Worm (Caenorhabditis elegans) whole organism, late embryonic: ENCODE measurements around the gene F25B3.2.

ENCODE experiments used
- C08G9.2 ChIP-seq: sonication (generic microtip); optimal IDR thresholded peaks from 2 replicates; lab custom pipeline; 2016; ENCODE audit warnings: mild to moderate bottlenecking, missing genetic modification characterization, moderate library complexity, missing compliant biosample characterization
- C38D4.7 ChIP-seq: fragments of 200-800 bp; sonication (Bioruptor generic); optimal IDR thresholded peaks from 2 replicates; lab custom pipeline; 2018; ENCODE audit warnings: mild to moderate bottlenecking, missing genetic modification characterization, moderate library complexity, missing compliant biosample characterization
- F13H6.1 ChIP-seq: sonication (generic microtip); optimal IDR thresholded peaks from 2 replicates; lab custom pipeline; 2016; ENCODE audit warnings: missing genetic modification characterization, missing compliant biosample characterization
- K09A11.1 ChIP-seq: sonication (generic microtip); optimal IDR thresholded peaks from 2 replicates; lab custom pipeline; 2017; ENCODE audit warnings: antibody characterized with exemption, mild to moderate bottlenecking, missing genetic modification characterization, missing compliant biosample characterization; ENCODE audit not compliant: insufficient read depth
- ama-1 ChIP-seq: fragments of 150-350 bp; optimal IDR thresholded peaks from 2 replicates; lab custom pipeline; 2014
- ceh-19 ChIP-seq: fragments of 200-800 bp; sonication (Bioruptor generic); optimal IDR thresholded peaks from 2 replicates; lab custom pipeline; 2018; ENCODE audit warnings: mild to moderate bottlenecking, missing genetic modification characterization, missing compliant biosample characterization
- ceh-22 ChIP-seq: sonication (generic microtip); optimal IDR thresholded peaks from 2 replicates; lab custom pipeline; 2017; ENCODE audit warnings: missing biosample characterization, missing genetic modification characterization
- ceh-31 ChIP-seq: sonication (generic microtip); optimal IDR thresholded peaks from 2 replicates; lab custom pipeline; 2016; ENCODE audit warnings: missing genetic modification characterization, missing compliant biosample characterization
- ceh-45 ChIP-seq: fragments of 200-800 bp; sonication (Bioruptor generic); IDR thresholded peaks from 2 replicates; pipeline ENCODE4 v1.3.6; 2022; ENCODE audit warnings: missing genetic modification reagents, missing genetic modification characterization, missing compliant biosample characterization
- ceh-48 ChIP-seq: sonication (generic microtip); optimal IDR thresholded peaks from 2 replicates; lab custom pipeline; 2016; ENCODE audit warnings: missing genetic modification characterization, inconsistent platforms, missing compliant biosample characterization
- ceh-9 ChIP-seq: sonication (generic microtip); optimal IDR thresholded peaks from 2 replicates; lab custom pipeline; 2016; ENCODE audit warnings: mild to moderate bottlenecking, missing genetic modification characterization, inconsistent platforms, missing compliant biosample characterization
- elt-4 ChIP-seq: sonication (generic microtip); optimal IDR thresholded peaks from 2 replicates; lab custom pipeline; 2016; ENCODE audit warnings: missing genetic modification characterization, missing compliant biosample characterization
- eyg-1 ChIP-seq: sonication (generic microtip); optimal IDR thresholded peaks from 2 replicates; lab custom pipeline; 2016; ENCODE audit warnings: missing genotype, missing genetic modification characterization, missing compliant biosample characterization
- fax-1 ChIP-seq: sonication (generic microtip); optimal IDR thresholded peaks from 2 replicates; lab custom pipeline; 2016; ENCODE audit warnings: missing genotype, missing genetic modification characterization, missing compliant biosample characterization
- fkh-10 ChIP-seq: fragments of 150-350 bp; optimal IDR thresholded peaks from 2 replicates; lab custom pipeline; 2014; ENCODE audit warnings: missing biosample characterization, missing genetic modification reagents, missing genetic modification characterization
- hlh-15 ChIP-seq: sonication (generic microtip); optimal IDR thresholded peaks from 2 replicates; lab custom pipeline; 2016; ENCODE audit warnings: missing genetic modification characterization, missing compliant biosample characterization
- hlh-30 ChIP-seq: sonication (generic microtip); optimal IDR thresholded peaks from 2 replicates; lab custom pipeline; 2017; ENCODE audit warnings: antibody characterized with exemption, missing genetic modification characterization, missing compliant biosample characterization; ENCODE audit not compliant: insufficient read depth
- hlh-6 ChIP-seq: sonication (generic microtip); optimal IDR thresholded peaks from 2 replicates; lab custom pipeline; 2016; ENCODE audit warnings: missing genotype, missing genetic modification characterization, missing compliant biosample characterization
- hlh-8 ChIP-seq: sonication (generic microtip); optimal IDR thresholded peaks from 2 replicates; lab custom pipeline; 2016; ENCODE audit warnings: missing genotype, missing genetic modification characterization, missing compliant biosample characterization
- lin-11 ChIP-seq: fragments of 200-800 bp; sonication (Bioruptor generic); optimal IDR thresholded peaks from 2 replicates; lab custom pipeline; 2018; ENCODE audit warnings: mild to moderate bottlenecking, missing genetic modification characterization, missing compliant biosample characterization
- mec-3 ChIP-seq: sonication (generic microtip); optimal IDR thresholded peaks from 2 replicates; lab custom pipeline; 2016; ENCODE audit warnings: borderline replicate concordance, missing genetic modification characterization, missing compliant biosample characterization
- nfya-1 ChIP-seq: sonication (generic microtip); optimal IDR thresholded peaks from 2 replicates; lab custom pipeline; 2017; ENCODE audit warnings: missing genetic modification characterization, mild to moderate bottlenecking, missing compliant biosample characterization, antibody characterized with exemption, moderate library complexity
- nhr-232 ChIP-seq: sonication (generic microtip); optimal IDR thresholded peaks from 2 replicates; lab custom pipeline; 2016; ENCODE audit warnings: missing genetic modification characterization, missing compliant biosample characterization
- odd-2 ChIP-seq: sonication (generic microtip); optimal IDR thresholded peaks from 2 replicates; lab custom pipeline; 2017; ENCODE audit warnings: antibody characterized with exemption, mild to moderate bottlenecking, missing genetic modification characterization, missing compliant biosample characterization
- pag-3 ChIP-seq: sonication (generic microtip); optimal IDR thresholded peaks from 2 replicates; lab custom pipeline; 2016; ENCODE audit warnings: missing compliant biosample characterization, missing genetic modification characterization, borderline replicate concordance
- pat-9 ChIP-seq: fragments of 200-800 bp; sonication (Bioruptor generic); optimal IDR thresholded peaks from 2 replicates; lab custom pipeline; 2018; ENCODE audit warnings: mild to moderate bottlenecking, missing genetic modification characterization, moderate library complexity, missing compliant biosample characterization
- pha-2 ChIP-seq: sonication (generic microtip); optimal IDR thresholded peaks from 2 replicates; lab custom pipeline; 2017; ENCODE audit warnings: mild to moderate bottlenecking, missing genetic modification characterization, missing compliant biosample characterization
- ref-2 ChIP-seq: sonication (generic microtip); optimal IDR thresholded peaks from 2 replicates; lab custom pipeline; 2016; ENCODE audit warnings: missing genetic modification characterization, missing compliant biosample characterization
- rnt-1 ChIP-seq: sonication (generic microtip); optimal IDR thresholded peaks from 2 replicates; lab custom pipeline; 2016; ENCODE audit warnings: missing genetic modification characterization, missing compliant biosample characterization
- sdc-2 ChIP-seq: sonication (generic microtip); optimal IDR thresholded peaks from 2 replicates; lab custom pipeline; 2016; ENCODE audit warnings: missing genotype, missing genetic modification characterization, missing compliant biosample characterization
- sox-2 ChIP-seq: fragments of 200-800 bp; sonication (Bioruptor generic); IDR thresholded peaks from 2 replicates; pipeline ENCODE4 v1.3.6; 2022; ENCODE audit warnings: missing genetic modification reagents, missing genetic modification characterization, missing compliant biosample characterization
- syd-9 ChIP-seq: sonication (generic microtip); optimal IDR thresholded peaks from 2 replicates; lab custom pipeline; 2016; ENCODE audit warnings: mild to moderate bottlenecking, missing genetic modification characterization, moderate library complexity, missing compliant biosample characterization
- tbx-2 ChIP-seq: sonication (generic microtip); optimal IDR thresholded peaks from 2 replicates; lab custom pipeline; 2016; ENCODE audit warnings: missing genetic modification characterization, missing compliant biosample characterization
- ttx-3 ChIP-seq: sonication (generic microtip); optimal IDR thresholded peaks from 2 replicates; lab custom pipeline; 2016; ENCODE audit warnings: missing genetic modification reagents, missing genetic modification characterization, missing compliant biosample characterization
- unc-3 ChIP-seq, 2 experiments: fragments of 200-800 bp in 1 of 2; sonication (Bioruptor generic) in 1 of 2; sonication (generic microtip) in 1 of 2; conservative IDR thresholded peaks in 1 of 2; optimal IDR thresholded peaks in 1 of 2; 2 replicates each; pipeline versions ENCODE4 v1.3.6 to Lab custom; 2016 to 2022; ENCODE audit warnings: missing compliant biosample characterization in 2 of 2, missing genetic modification characterization in 2 of 2, missing genetic modification reagents in 1 of 2
- unc-55 ChIP-seq: sonication (generic microtip); optimal IDR thresholded peaks from 2 replicates; lab custom pipeline; 2017; ENCODE audit warnings: missing biosample characterization, missing genetic modification reagents, missing genetic modification characterization
- ztf-16 ChIP-seq: sonication (generic microtip); optimal IDR thresholded peaks from 2 replicates; lab custom pipeline; 2017; ENCODE audit warnings: missing genetic modification characterization, missing compliant biosample characterization

The F25B3.2 gene

ce11 chrV:9576991-9577390 is at the start of gene F25B3.2:
Gene F25B3.2 (plus strand): TSS chrV:9577291.
- TF ChIP-seq odd-2 (tag; lab: Kevin White, UChicago), result no peak
- TF ChIP-seq fkh-10, result no peak
- TF ChIP-seq hlh-15, result no peak
- TF ChIP-seq F13H6.1 (tag; lab: Kevin White, UChicago), result no peak
- no peak for TF ChIP-seq unc-55 (GFP tag; lab: Kevin White, UChicago)
- no peak for TF ChIP-seq unc-3 (GFP tag; conservative IDR thresholded peaks at IDR 0.05; lab: Robert Waterston, UW)
- no peak for TF ChIP-seq unc-3 (tag; optimal IDR thresholded peaks at IDR 0.05; lab: Kevin White, UChicago)
- no peak for TF ChIP-seq hlh-6 (tag; lab: Kevin White, UChicago)
- no peak for TF ChIP-seq C38D4.7
- TF ChIP-seq tbx-2 (tag; lab: Kevin White, UChicago), result no peak
- TF ChIP-seq pag-3 (tag; lab: Kevin White, UChicago), result no peak
- no peak for TF ChIP-seq C08G9.2 (tag; lab: Kevin White, UChicago)
- TF ChIP-seq nfya-1 (tag; lab: Kevin White, UChicago), result no peak
- no peak for TF ChIP-seq ama-1 (lab: Kevin White, UChicago)
- no peak for TF ChIP-seq sdc-2 (tag; lab: Kevin White, UChicago)
- no peak for TF ChIP-seq hlh-8
- no peak for TF ChIP-seq sox-2

- TF ChIP-seq fax-1 (tag; lab: Kevin White, UChicago) (no peak), ceh-19 (no peak), hlh-8 (no peak)
Measured at ce11 chrV:9527337-9527736, 49.8 kb upstream of the F25B3.2 start.

DNA sequence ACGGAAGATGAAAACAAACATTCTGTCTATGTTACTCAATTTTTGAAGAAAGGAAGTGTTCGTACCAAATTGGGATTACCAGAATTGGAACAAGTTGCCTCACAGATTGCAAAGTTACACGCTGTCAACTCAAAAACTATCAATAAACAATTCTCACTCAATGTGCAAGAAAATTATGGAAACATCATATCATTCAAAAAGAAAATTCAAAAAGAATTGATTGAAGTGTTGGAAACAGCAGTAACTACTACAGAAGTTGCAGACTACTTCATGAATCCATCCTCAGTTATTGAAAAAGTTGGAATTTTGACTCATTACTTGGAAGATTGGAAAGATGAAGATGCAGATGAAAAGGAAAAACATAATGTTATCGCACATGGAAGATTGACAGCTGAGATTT is 49.1 kb upstream of the F25B3.2 start:
- TF ChIP-seq eyg-1 (no peak), sox-2 (no peak), ceh-22 (no peak), mec-3 (tag; lab: Kevin White, UChicago) (no peak), ceh-48 (tag; lab: Kevin White, UChicago) (no peak), rnt-1 (tag; lab: Kevin White, UChicago) (no peak), ama-1 (lab: Kevin White, UChicago) (no peak), ref-2 (no peak), C08G9.2 (tag; lab: Kevin White, UChicago) (no peak), elt-4 (no peak), ceh-9 (no peak), ztf-16 (no peak), pha-2 (tag; lab: Kevin White, UChicago) (no peak), ceh-45 (GFP tag; lab: Robert Waterston, UW) (no peak), ttx-3 (tag; lab: Kevin White, UChicago) (no peak), ceh-31 (tag; lab: Kevin White, UChicago) (no peak)

- TF ChIP-seq unc-55 (GFP tag; lab: Kevin White, UChicago) (no peak), hlh-30 (tag; lab: Kevin White, UChicago) (no peak), ceh-31 (tag; lab: Kevin White, UChicago) (no peak), ceh-45 (GFP tag; lab: Robert Waterston, UW) (no peak), syd-9 (tag; lab: Kevin White, UChicago) (no peak), nfya-1 (tag; lab: Kevin White, UChicago) (no peak), nhr-232 (tag; lab: Kevin White, UChicago) (no peak), K09A11.1 (no peak), lin-11 (tag; lab: Kevin White, UChicago) (no peak), rnt-1 (tag; lab: Kevin White, UChicago) (no peak), pat-9 (tag; lab: Kevin White, UChicago) (no peak), pha-2 (tag; lab: Kevin White, UChicago) (no peak)
Measured at ce11 chrV:9531477-9531876, 45.6 kb upstream of the F25B3.2 start, which contains the start of the genes C50F4.10 and pfk-1.2. Gene C50F4.10 (minus strand): TSS chrV:9531577. Gene pfk-1.2 (plus strand): TSS chrV:9531801.
